Fruit fly (Drosophila melanogaster) whole organism, embryonic: Measurements from ENCODE around the gene dgrn.

Experiments used
- Aef1 ChIP-seq: fragments of 200-800 bp; sonication (Bioruptor generic); IDR thresholded peaks from 3 replicates; pipeline ENCODE4 v1.3.6; 2022; ENCODE audit warnings: missing biosample characterization, missing genetic modification characterization
- B-H2 ChIP-seq: fragments of 200-800 bp; sonication (Bioruptor generic); optimal IDR thresholded peaks from 2 replicates; lab custom pipeline; 2018; ENCODE audit warnings: missing biosample characterization, mild to moderate bottlenecking, missing genetic modification characterization
- CG10431 ChIP-seq: fragments of 200-800 bp; sonication (Bioruptor generic); optimal IDR thresholded peaks from 3 replicates; lab custom pipeline; 2018; ENCODE audit warnings: missing biosample characterization, mild to moderate bottlenecking, missing genetic modification characterization
- CG11560 ChIP-seq: fragments of 200-800 bp; sonication (Bioruptor generic); IDR thresholded peaks from 3 replicates; pipeline ENCODE4 v1.3.6; 2022; ENCODE audit warnings: missing biosample characterization, missing genetic modification characterization
- CG11695 ChIP-seq: fragments of 200-800 bp; sonication (Bioruptor generic); IDR thresholded peaks from 3 replicates; pipeline ENCODE4 v1.3.6; 2022; ENCODE audit warnings: missing biosample characterization, missing genetic modification characterization
- CG11696 ChIP-seq: fragments of 200-800 bp; sonication (Bioruptor generic); IDR thresholded peaks from 2 replicates; pipeline ENCODE4 v1.3.6; 2022; ENCODE audit warnings: missing biosample characterization, missing genetic modification characterization
- CG14710 ChIP-seq: fragments of 200-800 bp; sonication (Bioruptor generic); optimal IDR thresholded peaks from 3 replicates; lab custom pipeline; 2019; ENCODE audit warnings: missing biosample characterization, mild to moderate bottlenecking, missing genetic modification characterization, moderate library complexity
- CG15601 ChIP-seq: fragments of 200-800 bp; sonication (Bioruptor generic); optimal IDR thresholded peaks from 3 replicates; lab custom pipeline; 2019; ENCODE audit warnings: missing biosample characterization, mild to moderate bottlenecking, missing genetic modification characterization, moderate library complexity
- CG17568 ChIP-seq: fragments of 200-800 bp; sonication (Bioruptor generic); optimal IDR thresholded peaks from 2 replicates; lab custom pipeline; 2018; ENCODE audit warnings: missing biosample characterization, mild to moderate bottlenecking, missing genetic modification characterization, moderate library complexity
- CG17912 ChIP-seq: fragments of 200-800 bp; sonication (Bioruptor generic); optimal IDR thresholded peaks from 2 replicates; lab custom pipeline; 2018; ENCODE audit warnings: missing biosample characterization, mild to moderate bottlenecking, missing genetic modification characterization
- CG3838 ChIP-seq: fragments of 200-800 bp; sonication (Bioruptor generic); optimal IDR thresholded peaks from 3 replicates; lab custom pipeline; 2016; ENCODE audit warnings: missing biosample characterization, missing genetic modification characterization
- CG4282 ChIP-seq: fragments of 200-800 bp; sonication (Bioruptor generic); optimal IDR thresholded peaks from 2 replicates; lab custom pipeline; 2016; ENCODE audit warnings: missing biosample characterization, missing genetic modification characterization
- CG5953 ChIP-seq: fragments of 200-800 bp; sonication (Bioruptor generic); IDR thresholded peaks from 2 replicates; pipeline ENCODE4 v1.3.6; 2022; ENCODE audit warnings: missing biosample characterization, missing genetic modification characterization
- CG6654 ChIP-seq: fragments of 200-800 bp; sonication (Bioruptor generic); optimal IDR thresholded peaks from 2 replicates; lab custom pipeline; 2017; ENCODE audit warnings: missing biosample characterization, mild to moderate bottlenecking, missing genetic modification characterization
- CG6765 ChIP-seq: fragments of 200-800 bp; sonication (Bioruptor generic); optimal IDR thresholded peaks from 3 replicates; lab custom pipeline; 2017; ENCODE audit warnings: missing biosample characterization, mild to moderate bottlenecking, missing genetic modification characterization
- CG7357 ChIP-seq: fragments of 200-800 bp; sonication (Bioruptor generic); IDR thresholded peaks from 3 replicates; pipeline ENCODE4 v1.3.6; 2022; ENCODE audit warnings: missing biosample characterization, missing genetic modification characterization
- CG7556 ChIP-seq: fragments of 200-800 bp; sonication (Bioruptor generic); optimal IDR thresholded peaks from 2 replicates; lab custom pipeline; 2017; ENCODE audit warnings: missing biosample characterization, mild to moderate bottlenecking, missing genetic modification characterization
- CG8765 ChIP-seq: fragments of 200-800 bp; sonication (Bioruptor generic); IDR thresholded peaks from 2 replicates; pipeline ENCODE4 v1.3.6; 2022; ENCODE audit warnings: missing biosample characterization, missing genetic modification characterization
- CG8944 ChIP-seq: fragments of 200-800 bp; sonication (Bioruptor generic); optimal IDR thresholded peaks from 3 replicates; lab custom pipeline; 2016; ENCODE audit warnings: missing biosample characterization, missing genetic modification characterization
- CG9437 ChIP-seq: fragments of 200-800 bp; sonication (Bioruptor generic); optimal IDR thresholded peaks from 2 replicates; lab custom pipeline; 2018; ENCODE audit warnings: missing biosample characterization, mild to moderate bottlenecking, missing genetic modification characterization
- CG9609 ChIP-seq: fragments of 200-800 bp; sonication (Bioruptor generic); optimal IDR thresholded peaks from 3 replicates; lab custom pipeline; 2016; ENCODE audit warnings: missing biosample characterization, missing genetic modification characterization
- CTCF ChIP-seq: fragments of 200-800 bp; sonication (Bioruptor generic); optimal IDR thresholded peaks from 2 replicates; lab custom pipeline; 2017; ENCODE audit warnings: missing biosample characterization, mild to moderate bottlenecking, missing genetic modification characterization, moderate library complexity
- CkIIα-i1 ChIP-seq: fragments of 200-800 bp; sonication (Bioruptor generic); IDR thresholded peaks from 2 replicates; pipeline ENCODE4 v1.3.6; 2022; ENCODE audit warnings: missing biosample characterization, missing genetic modification characterization
- E2f1 ChIP-seq: fragments of 200-800 bp; sonication (Bioruptor generic); IDR thresholded peaks from 2 replicates; pipeline ENCODE4 v1.3.6; 2022; ENCODE audit warnings: missing biosample characterization, missing genetic modification characterization
- H2.0 ChIP-seq: fragments of 200-800 bp; sonication (Bioruptor generic); IDR thresholded peaks from 2 replicates; pipeline ENCODE4 v1.3.6; 2022; ENCODE audit warnings: missing biosample characterization, missing genetic modification characterization
- HLH4C ChIP-seq: fragments of 200-800 bp; sonication (Bioruptor generic); IDR thresholded peaks from 3 replicates; pipeline ENCODE4 v1.3.6; 2022; ENCODE audit warnings: missing biosample characterization, missing genetic modification characterization; ENCODE audit not compliant: partially characterized antibody
- Lim3 ChIP-seq: fragments of 200-800 bp; sonication (Bioruptor generic); IDR thresholded peaks from 2 replicates; pipeline ENCODE4 v1.3.6; 2022; ENCODE audit warnings: missing biosample characterization, missing genetic modification characterization
- MESR4 ChIP-seq: fragments of 200-800 bp; sonication (Bioruptor generic); optimal IDR thresholded peaks from 2 replicates; lab custom pipeline; 2018; ENCODE audit warnings: missing biosample characterization, mild to moderate bottlenecking, missing genetic modification characterization, moderate library complexity
- Max ChIP-seq: fragments of 200-800 bp; sonication (Bioruptor generic); optimal IDR thresholded peaks from 2 replicates; lab custom pipeline; 2016; ENCODE audit warnings: missing biosample characterization, mild to moderate bottlenecking, missing genetic modification characterization
- NK7.1 ChIP-seq: fragments of 200-800 bp; sonication (Bioruptor generic); optimal IDR thresholded peaks from 3 replicates; lab custom pipeline; 2016; ENCODE audit warnings: missing biosample characterization, missing genetic modification characterization
- Neu2 ChIP-seq: fragments of 200-800 bp; sonication (Bioruptor generic); optimal IDR thresholded peaks from 3 replicates; lab custom pipeline; 2016; ENCODE audit warnings: missing biosample characterization, missing genetic modification characterization, borderline replicate concordance
- Nf-YA ChIP-seq: fragments of 200-800 bp; sonication (Bioruptor generic); IDR thresholded peaks from 2 replicates; pipeline ENCODE4 v1.3.6; 2022; ENCODE audit warnings: missing biosample characterization, missing genetic modification characterization
- Rx ChIP-seq: fragments of 200-800 bp; sonication (Bioruptor generic); IDR thresholded peaks from 2 replicates; pipeline ENCODE4 v1.3.6; 2022; ENCODE audit warnings: missing biosample characterization, missing genetic modification characterization
- Xbp1 ChIP-seq: fragments of 200-800 bp; sonication (Bioruptor generic); optimal IDR thresholded peaks from 3 replicates; lab custom pipeline; 2016; ENCODE audit warnings: missing biosample characterization, mild to moderate bottlenecking, missing genetic modification characterization
- ab ChIP-seq: fragments of 200-800 bp; sonication (Bioruptor generic); optimal IDR thresholded peaks from 2 replicates; lab custom pipeline; 2016; ENCODE audit warnings: missing biosample characterization, missing genetic modification characterization
- aop ChIP-seq: fragments of 200-800 bp; sonication (Bioruptor generic); IDR thresholded peaks from 2 replicates; pipeline ENCODE4 v1.3.6; 2022; ENCODE audit warnings: missing biosample characterization, missing genetic modification characterization
- bab2 ChIP-seq: fragments of 200-800 bp; sonication (Bioruptor generic); optimal IDR thresholded peaks from 2 replicates; lab custom pipeline; 2016; ENCODE audit warnings: missing biosample characterization, missing genetic modification characterization
- btn ChIP-seq: fragments of 200-800 bp; sonication (Bioruptor generic); optimal IDR thresholded peaks from 2 replicates; lab custom pipeline; 2016; ENCODE audit warnings: missing biosample characterization, missing genetic modification characterization
- cad ChIP-seq: fragments of >200 bp; optimal IDR thresholded peaks from 2 replicates; lab custom pipeline; 2017; ENCODE audit warnings: missing biosample characterization, missing genetic modification characterization
- crol ChIP-seq: fragments of 200-800 bp; sonication (Bioruptor generic); IDR thresholded peaks from 2 replicates; pipeline ENCODE4 v1.3.6; 2022; ENCODE audit warnings: missing biosample characterization, missing genetic modification characterization
- dimm ChIP-seq: fragments of 200-800 bp; sonication (Bioruptor generic); IDR thresholded peaks from 2 replicates; pipeline ENCODE4 v1.3.6; 2022; ENCODE audit warnings: missing biosample characterization, missing genetic modification characterization
- fru ChIP-seq: fragments of >200 bp; optimal IDR thresholded peaks from 2 replicates; lab custom pipeline; 2017
- gt ChIP-seq: fragments of 200-800 bp; sonication (Bioruptor generic); IDR thresholded peaks from 2 replicates; pipeline ENCODE4 v1.3.6; 2022; ENCODE audit warnings: missing biosample characterization, missing genetic modification characterization
- hbn ChIP-seq: fragments of 200-800 bp; sonication (Bioruptor generic); IDR thresholded peaks from 2 replicates; pipeline ENCODE4 v1.3.6; 2022; ENCODE audit warnings: missing biosample characterization, missing genetic modification characterization; ENCODE audit not compliant: partially characterized antibody
- her ChIP-seq: fragments of 200-800 bp; sonication (Bioruptor generic); optimal IDR thresholded peaks from 2 replicates; lab custom pipeline; 2016; ENCODE audit warnings: missing biosample characterization, missing genetic modification characterization
- nau ChIP-seq: fragments of 200-800 bp; sonication (Bioruptor generic); optimal IDR thresholded peaks from 3 replicates; lab custom pipeline; 2017; ENCODE audit warnings: missing biosample characterization, mild to moderate bottlenecking, missing genetic modification characterization, missing genetic modification reagents
- pfk ChIP-seq: fragments of 200-800 bp; sonication (Bioruptor generic); optimal IDR thresholded peaks from 2 replicates; lab custom pipeline; 2018; ENCODE audit warnings: missing biosample characterization, mild to moderate bottlenecking, missing genetic modification characterization, moderate library complexity
- phol ChIP-seq: fragments of 200-800 bp; sonication (Bioruptor generic); optimal IDR thresholded peaks from 3 replicates; lab custom pipeline; 2018; ENCODE audit warnings: missing biosample characterization, mild to moderate bottlenecking, missing genetic modification characterization, moderate library complexity
- psq ChIP-seq: fragments of 200-800 bp; sonication (Bioruptor generic); optimal IDR thresholded peaks from 2 replicates; lab custom pipeline; 2017; ENCODE audit warnings: missing biosample characterization, missing genetic modification characterization
- so ChIP-seq: fragments of 200-800 bp; sonication (Bioruptor generic); IDR thresholded peaks from 3 replicates; pipeline ENCODE4 v1.3.6; 2022; ENCODE audit warnings: missing biosample characterization, missing genetic modification characterization
- wek ChIP-seq: fragments of 200-800 bp; sonication (Bioruptor generic); optimal IDR thresholded peaks from 3 replicates; lab custom pipeline; 2018; ENCODE audit warnings: missing biosample characterization, mild to moderate bottlenecking, missing genetic modification characterization, moderate library complexity
- zen2 ChIP-seq: fragments of 200-800 bp; sonication (Bioruptor generic); IDR thresholded peaks from 3 replicates; pipeline ENCODE4 v1.3.6; 2022; ENCODE audit warnings: missing biosample characterization, missing genetic modification characterization; ENCODE audit not compliant: partially characterized antibody

The dgrn gene

dm6 chr3R:5862032-5862641, 37.7 kb downstream of the dgrn start, which contains the start of gene CG2017 (continued):
- TF ChIP-seq CG17912 (GFP tag; lab: Kevin White, UChicago) (peak; percentile 57), CG5953 (GFP tag; lab: Robert Waterston, UW) (no peak), HLH4C (GFP tag; lab: Robert Waterston, UW) (no peak), Xbp1 (GFP tag; lab: Kevin White, UChicago) (peak; percentile 50), CG10431 (GFP tag; lab: Kevin White, UChicago) (no peak), Lim3 (GFP tag; lab: Robert Waterston, UW) (no peak), her (peak; percentile 52), B-H2 (GFP tag; lab: Kevin White, UChicago) (peak; percentile 70), H2.0 (GFP tag; lab: Robert Waterston, UW) (no peak; the same call in 1 of the 2 replicates), CG4282 (no peak), MESR4 (GFP tag; lab: Kevin White, UChicago) (peak; percentile 50), psq (GFP tag; lab: Kevin White, UChicago) (no peak), CG8765 (GFP tag; lab: Robert Waterston, UW) (no peak), NK7.1 (GFP tag; lab: Kevin White, UChicago) (no peak), CG3838 (GFP tag; lab: Kevin White, UChicago) (no peak), CG7556 (GFP tag; lab: Kevin White, UChicago) (no peak), CG8944 (GFP tag; lab: Kevin White, UChicago) (peak; percentile 26), dimm (no peak), crol (GFP tag; lab: Robert Waterston, UW) (no peak), phol (tag; lab: Kevin White, UChicago) (peak; percentile 84), CG11695 (GFP tag; lab: Robert Waterston, UW) (no peak), E2f1 (GFP tag; lab: Robert Waterston, UW) (peak; percentile 39; the same call in 1 of the 2 replicates), CG9609 (GFP tag; lab: Kevin White, UChicago) (peak; percentile 57), pfk (GFP tag; lab: Kevin White, UChicago) (peak; percentile 2), CG6654 (no peak), Nf-YA (GFP tag; lab: Robert Waterston, UW) (no peak), cad (GFP tag; lab: Kevin White, UChicago) (no peak), CG14710 (tag; lab: Kevin White, UChicago) (peak; percentile 67), CG6765 (GFP tag; lab: Kevin White, UChicago) (no peak), CG17568 (GFP tag; lab: Kevin White, UChicago) (no peak), CkIIα-i1 (GFP tag; lab: Robert Waterston, UW) (no peak), Aef1 (GFP tag; lab: Robert Waterston, UW) (no peak), bab2 (peak; percentile 53), CG9437 (no peak), so (GFP tag; lab: Robert Waterston, UW) (no peak), aop (GFP tag; lab: Robert Waterston, UW) (no peak), CG7357 (GFP tag; lab: Robert Waterston, UW) (no peak), gt (GFP tag; lab: Robert Waterston, UW) (no peak), nau (no peak), CTCF (GFP tag; lab: Kevin White, UChicago) (peak; percentile 31), Neu2 (GFP tag; lab: Kevin White, UChicago) (no peak), hbn (GFP tag; lab: Robert Waterston, UW) (no peak), wek (no peak), Max (GFP tag; lab: Kevin White, UChicago) (no peak), zen2 (GFP tag; lab: Robert Waterston, UW) (no peak), fru (lab: Kevin White, UChicago) (no peak), CG15601 (tag; lab: Kevin White, UChicago) (no peak), Rx (GFP tag; lab: Robert Waterston, UW) (peak; percentile 5; the same call in 1 of the 2 replicates), CG11696 (no peak), ab (GFP tag; lab: Kevin White, UChicago) (peak; percentile 19), btn (GFP tag; lab: Kevin White, UChicago) (no peak), CG11560 (tag; lab: Robert Waterston, UW) (no peak)
